Fruit fly (Drosophila melanogaster) ovary, adult (tissue): Measurements from ENCODE around the gene CG42675.

Experiments used
- CG17801 ChIP-seq: fragments of 200-800 bp; optimal IDR thresholded peaks from 2 replicates; lab custom pipeline; 2019; ENCODE audit warnings: missing biosample characterization, mild to moderate bottlenecking, missing genetic modification characterization, moderate library complexity; ENCODE audit not compliant: partially characterized antibody

The CG42675 gene

dm6 chr3R:5860736-5861217 is 47.4 kb downstream of the CG42675 start:
- no peak for TF ChIP-seq CG17801

dm6 chr3R:5861218-5861902 is 48.0 kb downstream of the CG42675 start:
- no peak for TF ChIP-seq CG17801

DNA sequence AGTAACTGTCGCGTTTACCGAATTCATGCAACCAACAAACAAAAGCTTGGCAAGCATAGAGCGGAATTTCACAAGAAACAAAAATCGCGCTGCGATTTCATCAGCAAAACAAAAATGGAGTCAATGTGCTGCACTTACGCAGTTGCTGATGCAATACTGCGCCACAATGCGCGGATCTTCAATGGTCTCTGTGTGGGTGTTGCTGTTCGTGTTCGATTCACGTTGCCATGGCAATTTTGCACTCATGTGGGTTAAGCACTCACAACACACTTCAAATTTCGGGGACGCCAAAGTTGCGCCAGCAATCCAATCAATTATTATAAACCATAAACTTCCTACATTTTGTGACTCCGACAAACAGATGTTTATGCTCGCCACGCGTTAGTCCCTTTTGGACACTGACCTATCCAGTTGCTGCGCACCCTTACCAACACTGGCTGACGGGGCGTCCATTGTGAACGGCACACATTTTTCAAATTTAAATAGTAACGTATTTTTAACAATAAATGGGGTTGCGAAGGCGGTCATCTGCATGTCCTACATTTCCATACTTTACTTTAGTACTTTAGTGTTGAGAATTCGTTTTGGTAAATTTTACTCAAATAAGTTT is 48.7 kb downstream of the CG42675 start, which contains the start of gene CG2017:
Gene CG2017, minus strand, starts transcription at position 374 of the 610 bp plus-strand sequence.
- no peak for TF ChIP-seq CG17801
